Worm (Caenorhabditis elegans) whole organism, L3 larva: ENCODE results near the gene ech-2.
"Not testable (repeated sequence)": the region's sequence is repeated elsewhere in the genome, so short reads cannot be mapped to it uniquely, and the experiment has no call there.

Source experiments
- R02D3.7 ChIP-seq: fragments of 150-350 bp; optimal IDR thresholded peaks from 2 replicates; lab custom pipeline; 2014; ENCODE audit warnings: missing biosample characterization, missing genetic modification characterization
- ZK546.5 ChIP-seq: sonication (generic microtip); optimal IDR thresholded peaks from 2 replicates; lab custom pipeline; 2017; ENCODE audit warnings: missing biosample characterization, missing genetic modification characterization
- aly-2 ChIP-seq: fragments of 150-350 bp; optimal IDR thresholded peaks from 2 replicates; lab custom pipeline; 2014; ENCODE audit warnings: missing biosample characterization, missing genetic modification characterization
- ama-1 ChIP-seq: fragments of 150-350 bp; optimal IDR thresholded peaks from 2 replicates; lab custom pipeline; 2018
- ceh-16 ChIP-seq: sonication (generic microtip); optimal IDR thresholded peaks from 2 replicates; lab custom pipeline; 2017; ENCODE audit warnings: missing biosample characterization, missing genetic modification characterization
- ceh-28 ChIP-seq: fragments of 150-350 bp; optimal IDR thresholded peaks from 2 replicates; lab custom pipeline; 2014; ENCODE audit warnings: missing biosample characterization, missing genetic modification reagents, missing genetic modification characterization
- ceh-82 ChIP-seq: fragments of 150-350 bp; optimal IDR thresholded peaks from 2 replicates; lab custom pipeline; 2014; ENCODE audit warnings: missing biosample characterization, missing genetic modification characterization
- ceh-9 ChIP-seq: sonication (generic microtip); optimal IDR thresholded peaks from 2 replicates; lab custom pipeline; 2018; ENCODE audit warnings: missing biosample characterization, missing genetic modification characterization
- daf-12 ChIP-seq: fragments of 150-350 bp; optimal IDR thresholded peaks from 2 replicates; lab custom pipeline; 2014; ENCODE audit warnings: missing biosample characterization, missing genetic modification reagents, missing genetic modification characterization
- egl-27 ChIP-seq: sonication (generic microtip); optimal IDR thresholded peaks from 4 replicates; lab custom pipeline; 2017; ENCODE audit warnings: missing biosample characterization, missing genetic modification reagents, missing genetic modification characterization
- egl-5 ChIP-seq: fragments of 150-350 bp; optimal IDR thresholded peaks from 2 replicates; lab custom pipeline; 2017; ENCODE audit warnings: missing biosample characterization, missing genetic modification reagents, missing genetic modification characterization, inconsistent platforms
- elt-1 ChIP-seq: fragments of 150-350 bp; optimal IDR thresholded peaks from 2 replicates; lab custom pipeline; 2014; ENCODE audit warnings: missing biosample characterization, missing genetic modification characterization
- elt-2 ChIP-seq: sonication (generic microtip); optimal IDR thresholded peaks from 2 replicates; lab custom pipeline; 2016; ENCODE audit warnings: missing genetic modification reagents, mild to moderate bottlenecking, missing genetic modification characterization, missing compliant biosample characterization
- elt-3 ChIP-seq, 3 experiments: fragments of 150-350 bp in 1 of 3; sonication (generic microtip) in 2 of 3; optimal IDR thresholded peaks; 2 replicates in 2 of 3; 4 replicates in 1 of 3; lab custom pipeline; 2014 to 2017; ENCODE audit warnings: missing biosample characterization in 3 of 3, missing genetic modification characterization in 3 of 3
- eor-1 ChIP-seq, 2 experiments: fragments of 150-350 bp; optimal IDR thresholded peaks; 2 replicates each; lab custom pipeline; 2014 to 2018; ENCODE audit warnings: missing biosample characterization in 2 of 2, missing genetic modification characterization in 2 of 2
- fkh-10 ChIP-seq: sonication (generic microtip); optimal IDR thresholded peaks from 2 replicates; lab custom pipeline; 2017; ENCODE audit warnings: missing biosample characterization, missing genetic modification reagents, missing genetic modification characterization
- fkh-2 ChIP-seq: fragments of 150-350 bp; optimal IDR thresholded peaks from 2 replicates; lab custom pipeline; 2014; ENCODE audit warnings: missing biosample characterization, missing genetic modification reagents, missing genetic modification characterization
- fos-1 ChIP-seq: fragments of 150-350 bp; optimal IDR thresholded peaks from 2 replicates; lab custom pipeline; 2014; ENCODE audit warnings: missing biosample characterization, missing genetic modification characterization
- hmg-11 ChIP-seq: sonication (generic microtip); optimal IDR thresholded peaks from 2 replicates; lab custom pipeline; 2016; ENCODE audit warnings: missing genetic modification characterization, missing compliant biosample characterization
- jun-1 ChIP-seq: fragments of 150-350 bp; optimal IDR thresholded peaks from 2 replicates; lab custom pipeline; 2014; ENCODE audit warnings: missing biosample characterization, missing genetic modification reagents, missing genetic modification characterization
- lin-15B ChIP-seq: fragments of 150-350 bp; optimal IDR thresholded peaks from 2 replicates; lab custom pipeline; 2014; ENCODE audit warnings: missing biosample characterization, missing genetic modification characterization
- lin-39 ChIP-seq: fragments of 150-350 bp; optimal IDR thresholded peaks from 2 replicates; lab custom pipeline; 2018; ENCODE audit warnings: missing biosample characterization, missing genetic modification reagents, missing genetic modification characterization
- lsy-12 ChIP-seq: sonication (generic microtip); optimal IDR thresholded peaks from 2 replicates; lab custom pipeline; 2016; ENCODE audit warnings: mild to moderate bottlenecking, missing genetic modification characterization, missing compliant biosample characterization
- mdl-1 ChIP-seq: fragments of 150-350 bp; optimal IDR thresholded peaks from 2 replicates; lab custom pipeline; 2014; ENCODE audit warnings: missing biosample characterization, missing genetic modification characterization
- mml-1 ChIP-seq: fragments of 150-350 bp; sonication (generic microtip); optimal IDR thresholded peaks from 3 replicates; lab custom pipeline; 2014; ENCODE audit warnings: missing biosample characterization, missing genetic modification characterization
- nfya-1 ChIP-seq: sonication (generic microtip); optimal IDR thresholded peaks from 2 replicates; lab custom pipeline; 2017; ENCODE audit warnings: missing genetic modification characterization, mild to moderate bottlenecking, missing compliant biosample characterization, antibody characterized with exemption, moderate library complexity; ENCODE audit not compliant: insufficient read depth
- nhr-11 ChIP-seq: fragments of 150-350 bp; optimal IDR thresholded peaks from 2 replicates; lab custom pipeline; 2014; ENCODE audit warnings: missing biosample characterization, missing genetic modification characterization
- nhr-12 ChIP-seq: fragments of 150-350 bp; optimal IDR thresholded peaks from 2 replicates; lab custom pipeline; 2014; ENCODE audit warnings: missing biosample characterization, missing genetic modification characterization
- nhr-23 ChIP-seq: fragments of 150-350 bp; optimal IDR thresholded peaks from 2 replicates; lab custom pipeline; 2014; ENCODE audit warnings: missing biosample characterization, missing genetic modification reagents, missing genetic modification characterization
- nhr-237 ChIP-seq: fragments of 150-350 bp; optimal IDR thresholded peaks from 2 replicates; lab custom pipeline; 2014; ENCODE audit warnings: missing biosample characterization, missing genetic modification characterization
- nhr-25 ChIP-seq: sonication (generic microtip); optimal IDR thresholded peaks from 2 replicates; lab custom pipeline; 2017; ENCODE audit warnings: missing biosample characterization, missing genetic modification characterization
- nhr-28 ChIP-seq: fragments of 150-350 bp; optimal IDR thresholded peaks from 2 replicates; lab custom pipeline; 2014; ENCODE audit warnings: missing biosample characterization, missing genetic modification characterization
- nhr-43 ChIP-seq: sonication (generic microtip); optimal IDR thresholded peaks from 2 replicates; lab custom pipeline; 2016; ENCODE audit warnings: mild to moderate bottlenecking, missing genetic modification characterization, missing compliant biosample characterization; ENCODE audit not compliant: poor library complexity, severe bottlenecking
- nhr-67 ChIP-seq: fragments of 150-350 bp; optimal IDR thresholded peaks from 2 replicates; lab custom pipeline; 2014; ENCODE audit warnings: missing biosample characterization, missing genetic modification characterization
- nhr-76 ChIP-seq: fragments of 150-350 bp; sonication (generic microtip); optimal IDR thresholded peaks from 5 replicates; lab custom pipeline; 2014; ENCODE audit warnings: missing biosample characterization, missing genetic modification characterization
- nhr-77 ChIP-seq: fragments of 150-350 bp; optimal IDR thresholded peaks from 2 replicates; lab custom pipeline; 2014; ENCODE audit warnings: missing biosample characterization, missing genetic modification characterization
- pha-4 ChIP-seq: fragments of 150-350 bp; optimal IDR thresholded peaks from 2 replicates; lab custom pipeline; 2014; ENCODE audit warnings: missing biosample characterization, missing genetic modification reagents, missing genetic modification characterization
- pqm-1 ChIP-seq: fragments of 150-350 bp; optimal IDR thresholded peaks from 2 replicates; lab custom pipeline; 2017; ENCODE audit warnings: missing biosample characterization, missing genetic modification characterization, inconsistent platforms
- sea-2 ChIP-seq: fragments of 150-350 bp; sonication (generic microtip); optimal IDR thresholded peaks from 4 replicates; lab custom pipeline; 2014; ENCODE audit warnings: missing biosample characterization, missing genetic modification reagents, missing genetic modification characterization
- skn-1 ChIP-seq: fragments of 150-350 bp; optimal IDR thresholded peaks from 2 replicates; lab custom pipeline; 2014; ENCODE audit warnings: missing biosample characterization, missing genetic modification characterization
- snpc-4 ChIP-seq: fragments of 150-350 bp; optimal IDR thresholded peaks from 2 replicates; lab custom pipeline; 2014; ENCODE audit warnings: missing biosample characterization, missing genetic modification characterization
- tbx-2 ChIP-seq: sonication (generic microtip); optimal IDR thresholded peaks from 2 replicates; lab custom pipeline; 2016; ENCODE audit warnings: mild to moderate bottlenecking, missing genetic modification characterization, missing compliant biosample characterization
- unc-39 ChIP-seq: sonication (generic microtip); optimal IDR thresholded peaks from 4 replicates; lab custom pipeline; 2017; ENCODE audit warnings: missing biosample characterization, missing genetic modification characterization
- unc-62 ChIP-seq: fragments of 150-350 bp; sonication (generic microtip); optimal IDR thresholded peaks from 4 replicates; lab custom pipeline; 2014; ENCODE audit warnings: missing biosample characterization, missing genetic modification reagents, missing genetic modification characterization
- zag-1 ChIP-seq: fragments of 150-350 bp; optimal IDR thresholded peaks from 2 replicates; lab custom pipeline; 2014; ENCODE audit warnings: missing biosample characterization, missing genetic modification characterization
- ztf-11 ChIP-seq: fragments of 150-350 bp; optimal IDR thresholded peaks from 2 replicates; lab custom pipeline; 2014; ENCODE audit warnings: missing biosample characterization, missing genetic modification characterization
- ztf-4 ChIP-seq: fragments of 150-350 bp; optimal IDR thresholded peaks from 2 replicates; lab custom pipeline; 2014; ENCODE audit warnings: missing biosample characterization, missing genetic modification characterization

The ech-2 gene

DNA sequence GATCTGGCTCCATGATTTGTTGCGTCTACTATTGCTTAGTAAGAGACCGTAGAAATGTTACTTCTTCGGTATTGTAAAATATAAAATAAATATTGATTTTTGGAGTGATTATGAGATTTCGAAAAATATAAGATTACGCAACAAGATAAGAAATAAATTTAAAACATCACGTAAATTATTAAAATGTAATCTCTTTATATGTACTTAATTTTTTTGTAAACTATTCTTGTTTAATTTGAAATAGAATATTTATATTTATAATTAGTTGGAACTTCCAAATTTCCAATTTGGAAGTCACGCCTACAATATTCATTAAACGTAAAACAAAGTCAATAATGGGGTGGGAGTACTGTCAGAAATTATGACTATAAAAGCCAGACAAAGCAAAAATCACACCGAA is 22.7 kb downstream of the ech-2 start, which contains the start of gene M117.4:
Gene M117.4, minus strand, starts transcription at position 101 of the 400 bp plus-strand sequence.
- TF ChIP-seq lin-39 (no peak), snpc-4 (no peak), hmg-11 (no peak), ZK546.5 (tag; lab: Kevin White, UChicago) (no peak), nhr-77 (no peak), nfya-1 (tag; lab: Kevin White, UChicago) (no peak), egl-27 (no peak), nhr-43 (tag; lab: Kevin White, UChicago) (no peak), egl-5 (tag; lab: Kevin White, UChicago) (no peak), pha-4 (tag; lab: Kevin White, UChicago) (no peak), elt-2 (tag; lab: Kevin White, UChicago) (no peak)

ce11 chrIV:11828012-11828411 is 28.1 kb downstream of the ech-2 start, which contains the start of gene M117.6:
Gene M117.6, minus strand, starts transcription at chrIV:11828112.
- not testable (repeated sequence) for TF ChIP-seq ztf-4, zag-1, unc-39 (tag; lab: Kevin White, UChicago)

DNA sequence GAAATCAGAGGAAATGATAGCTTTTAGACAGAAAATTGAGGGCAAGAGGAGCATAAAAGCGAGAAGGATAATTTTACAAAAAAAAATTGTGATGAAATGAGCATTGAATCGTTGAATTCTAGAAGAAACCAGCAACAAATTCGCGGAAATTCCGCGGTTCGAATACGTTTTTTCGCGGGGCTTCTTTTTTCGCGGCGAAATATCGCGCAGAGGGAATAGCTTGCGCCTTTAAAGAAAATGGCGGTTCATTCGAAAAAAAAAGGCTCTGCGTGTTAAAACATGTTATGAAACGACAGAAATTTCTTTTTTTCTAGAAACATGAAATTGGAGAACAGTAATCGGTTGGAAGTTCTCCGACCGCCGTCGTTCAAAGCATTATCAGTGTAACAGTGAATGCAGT is 33.7 kb downstream of the ech-2 start:
- TF ChIP-seq nhr-28 (no peak), unc-62 (GFP tag; lab: Kevin White, UChicago) (no peak), nhr-77 (no peak), R02D3.7 (tag; lab: Kevin White, UChicago) (no peak), elt-1 (no peak), lsy-12 (peak; percentile 13), egl-27 (no peak), nhr-11 (no peak), elt-2 (tag; lab: Kevin White, UChicago) (no peak), sea-2 (GFP tag; lab: Kevin White, UChicago) (no peak), ceh-28 (tag; lab: Kevin White, UChicago) (no peak), mml-1 (tag; lab: Kevin White, UChicago) (no peak), ceh-16 (no peak), ZK546.5 (tag; lab: Kevin White, UChicago) (no peak), ceh-82 (tag; lab: Kevin White, UChicago) (no peak), ztf-11 (tag; lab: Kevin White, UChicago) (no peak), tbx-2 (tag; lab: Kevin White, UChicago) (no peak), elt-3 (tag; optimal IDR thresholded peaks at IDR 0.05; lab: Kevin White, UChicago) (no peak), hmg-11 (peak; percentile 16), nhr-12 (tag; lab: Kevin White, UChicago) (no peak), nfya-1 (tag; lab: Kevin White, UChicago) (peak; percentile 70), nhr-23 (tag; lab: Kevin White, UChicago) (peak; percentile 55), ama-1 (peak; percentile 30), mdl-1 (tag; lab: Kevin White, UChicago) (no peak), jun-1 (tag; lab: Kevin White, UChicago) (no peak), nhr-67 (tag; lab: Kevin White, UChicago) (no peak), lin-15B (tag; lab: Kevin White, UChicago) (peak; percentile 71), daf-12 (no peak), fos-1 (no peak), aly-2 (no peak), nhr-43 (tag; lab: Kevin White, UChicago) (no peak), egl-5 (tag; lab: Kevin White, UChicago) (no peak), nhr-76 (tag; lab: Kevin White, UChicago) (no peak), zag-1 (tag; lab: Kevin White, UChicago) (no peak), nhr-25 (tag; lab: Kevin White, UChicago) (peak; percentile 45), unc-39 (tag; lab: Kevin White, UChicago) (no peak), pqm-1 (tag; lab: Kevin White, UChicago) (no peak), pha-4 (tag; lab: Kevin White, UChicago) (peak; percentile 40), fkh-2 (no peak), fkh-10 (GFP tag; lab: Kevin White, UChicago) (no peak), eor-1 (tag; optimal IDR thresholded peaks at IDR 0.05; lab: Kevin White, UChicago) (no peak), lin-39 (peak; percentile 40), ceh-9 (tag; lab: Kevin White, UChicago) (no peak), skn-1 (no peak), nhr-237 (no peak), ztf-4 (tag; lab: Kevin White, UChicago) (no peak), snpc-4 (peak; percentile 60)
